Worm (Caenorhabditis elegans) whole organism, early embryonic: Measurements from ENCODE around the gene dlat-2.

Experiments
- B0310.2 ChIP-seq: sonication (generic microtip); optimal IDR thresholded peaks from 2 replicates; lab custom pipeline; 2016; ENCODE audit warnings: mild to moderate bottlenecking, missing genetic modification characterization, missing compliant biosample characterization
- F13C5.2 ChIP-seq: sonication (generic microtip); optimal IDR thresholded peaks from 2 replicates; lab custom pipeline; 2017; ENCODE audit warnings: mild to moderate bottlenecking, missing genetic modification characterization, inconsistent platforms, missing compliant biosample characterization
- aly-1 ChIP-seq: sonication (generic microtip); optimal IDR thresholded peaks from 2 replicates; lab custom pipeline; 2016; ENCODE audit warnings: missing genetic modification characterization, missing compliant biosample characterization
- ama-1 ChIP-seq: fragments of 150-350 bp; optimal IDR thresholded peaks from 2 replicates; lab custom pipeline; 2014
- ceh-13 ChIP-seq: fragments of 200-800 bp; sonication (Bioruptor generic); optimal IDR thresholded peaks from 2 replicates; lab custom pipeline; 2018; ENCODE audit warnings: mild to moderate bottlenecking, missing genetic modification characterization, missing compliant biosample characterization
- ceh-36 ChIP-seq: sonication (generic microtip); optimal IDR thresholded peaks from 2 replicates; lab custom pipeline; 2016; ENCODE audit warnings: missing genetic modification characterization, inconsistent platforms, missing compliant biosample characterization
- ets-7 ChIP-seq: sonication (generic microtip); optimal IDR thresholded peaks from 2 replicates; lab custom pipeline; 2016; ENCODE audit warnings: missing genotype, missing genetic modification characterization, missing compliant biosample characterization
- flt-1 ChIP-seq: fragments of 200-800 bp; sonication (Bioruptor generic); IDR thresholded peaks from 2 replicates; pipeline ENCODE4 v1.3.6; 2022; ENCODE audit warnings: missing genetic modification characterization, missing compliant biosample characterization
- hmbx-1 ChIP-seq: sonication (generic microtip); optimal IDR thresholded peaks from 2 replicates; lab custom pipeline; 2016; ENCODE audit warnings: mild to moderate bottlenecking, missing genetic modification characterization, missing compliant biosample characterization
- hmg-4 ChIP-seq: fragments of 200-800 bp; sonication (Bioruptor generic); optimal IDR thresholded peaks from 2 replicates; lab custom pipeline; 2018; ENCODE audit warnings: mild to moderate bottlenecking, missing genetic modification characterization, missing compliant biosample characterization
- hnd-1 ChIP-seq: sonication (generic microtip); optimal IDR thresholded peaks from 2 replicates; lab custom pipeline; 2016; ENCODE audit warnings: missing genetic modification characterization, missing compliant biosample characterization
- pes-1 ChIP-seq: fragments of 200-800 bp; sonication (Bioruptor generic); IDR thresholded peaks from 2 replicates; pipeline ENCODE4 v1.3.6; 2022; ENCODE audit warnings: missing genetic modification reagents, missing genetic modification characterization, missing compliant biosample characterization
- scrt-1 ChIP-seq: fragments of 200-800 bp; sonication (Bioruptor generic); IDR thresholded peaks from 2 replicates; pipeline ENCODE4 v1.3.6; 2022; ENCODE audit warnings: missing genetic modification characterization, missing compliant biosample characterization
- sea-1 ChIP-seq: fragments of 200-800 bp; sonication (Bioruptor generic); conservative IDR thresholded peaks from 2 replicates; pipeline ENCODE4 v1.3.6; 2022; ENCODE audit warnings: missing genetic modification characterization, missing compliant biosample characterization
- tbx-11 ChIP-seq: fragments of 200-800 bp; sonication (Bioruptor generic); IDR thresholded peaks from 2 replicates; pipeline ENCODE4 v1.3.6; 2022; ENCODE audit warnings: missing genetic modification characterization, missing compliant biosample characterization
- tbx-37 ChIP-seq: fragments of 200-800 bp; sonication (Bioruptor generic); conservative IDR thresholded peaks from 2 replicates; pipeline ENCODE4 v1.3.6; 2022; ENCODE audit warnings: missing genetic modification reagents, missing genetic modification characterization, missing compliant biosample characterization
- tra-4 ChIP-seq: sonication (generic microtip); optimal IDR thresholded peaks from 2 replicates; lab custom pipeline; 2017; ENCODE audit warnings: missing genetic modification characterization, missing compliant biosample characterization

The dlat-2 gene

ce11 chrIV:17380061-17380680 is at the start of gene dlat-2, which contains the start of gene C30H6.9:
Gene dlat-2 (plus strand): TSS chrIV:17380626.
Gene C30H6.9 (minus strand): TSS chrIV:17380170.
- TF ChIP-seq F13C5.2 (tag; lab: Kevin White, UChicago) (peak; percentile 32), tra-4 (no peak), pes-1 (GFP tag; lab: Robert Waterston, UW) (no peak), flt-1 (GFP tag; lab: Robert Waterston, UW) (no peak)

- no peak for TF ChIP-seq ceh-13 (GFP tag; lab: Kevin White, UChicago)
- no peak for TF ChIP-seq hnd-1 (tag; lab: Kevin White, UChicago)
- no peak for TF ChIP-seq pes-1 (GFP tag; lab: Robert Waterston, UW)
- TF ChIP-seq tbx-11, result no peak
- TF ChIP-seq tra-4, result no peak
- no peak for TF ChIP-seq ets-7 (tag; lab: Kevin White, UChicago)
These were observed 49.3 kb upstream of the dlat-2 start, which contains the start of gene C49C3.6 for ce11 chrIV:17331100-17331577. Gene C49C3.6 (plus strand): TSS chrIV:17331527.

ce11 chrIV:17332261-17332660 is 48.2 kb upstream of the dlat-2 start, which contains the start of gene C49C3.7:
Gene C49C3.7 (plus strand): TSS chrIV:17332561.
- TF ChIP-seq hmbx-1 (tag; lab: Kevin White, UChicago), result no peak
- no peak for TF ChIP-seq ets-7 (tag; lab: Kevin White, UChicago)
- no peak for TF ChIP-seq tra-4
- TF ChIP-seq ceh-13 (GFP tag; lab: Kevin White, UChicago), result no peak
- no peak for TF ChIP-seq tbx-37 (GFP tag; lab: Robert Waterston, UW)
- TF ChIP-seq flt-1 (GFP tag; lab: Robert Waterston, UW), result no peak
- no peak for TF ChIP-seq hnd-1 (tag; lab: Kevin White, UChicago)
- no peak for TF ChIP-seq ceh-36 (tag; lab: Kevin White, UChicago)
- no peak for TF ChIP-seq scrt-1 (GFP tag; lab: Robert Waterston, UW)
- no peak for TF ChIP-seq ama-1
- no peak for TF ChIP-seq tbx-11

ce11 chrIV:17333542-17334281 is 46.7 kb upstream of the dlat-2 start, which contains the start of gene C49C3.15:
Gene C49C3.15 (plus strand): TSS chrIV:17334231.
- TF ChIP-seq tbx-37 (GFP tag; lab: Robert Waterston, UW) (no peak), ets-7 (tag; lab: Kevin White, UChicago) (no peak), scrt-1 (GFP tag; lab: Robert Waterston, UW) (no peak), pes-1 (GFP tag; lab: Robert Waterston, UW) (no peak), tra-4 (no peak), hnd-1 (tag; lab: Kevin White, UChicago) (no peak), ceh-36 (tag; lab: Kevin White, UChicago) (no peak), hmg-4 (GFP tag; lab: Kevin White, UChicago) (no peak), B0310.2 (tag; lab: Kevin White, UChicago) (no peak), ama-1 (no peak), ceh-13 (GFP tag; lab: Kevin White, UChicago) (no peak), F13C5.2 (tag; lab: Kevin White, UChicago) (no peak), aly-1 (tag; lab: Kevin White, UChicago) (no peak), flt-1 (GFP tag; lab: Robert Waterston, UW) (no peak), hmbx-1 (tag; lab: Kevin White, UChicago) (no peak), tbx-11 (no peak)

- TF ChIP-seq tbx-37 (GFP tag; lab: Robert Waterston, UW), result no peak
These were observed 45.4 kb upstream of the dlat-2 start, which contains the start of gene C49C3.8 for ce11 chrIV:17335031-17335430. Gene C49C3.8 (plus strand): TSS chrIV:17335203.

- TF ChIP-seq tbx-37 (GFP tag; lab: Robert Waterston, UW) (no peak), ets-7 (tag; lab: Kevin White, UChicago) (no peak), sea-1 (no peak), F13C5.2 (tag; lab: Kevin White, UChicago) (no peak), tra-4 (no peak), B0310.2 (tag; lab: Kevin White, UChicago) (no peak), ceh-13 (GFP tag; lab: Kevin White, UChicago) (no peak), ceh-36 (tag; lab: Kevin White, UChicago) (no peak), aly-1 (tag; lab: Kevin White, UChicago) (no peak)
These were observed 41.4 kb upstream of the dlat-2 start, which contains the start of gene C49C3.10 for ce11 chrIV:17338920-17339510. Gene C49C3.10 (minus strand): TSS chrIV:17338970.

ce11 chrIV:17341033-17341432 is 39.4 kb upstream of the dlat-2 start:
- no peak for TF ChIP-seq pes-1 (GFP tag; lab: Robert Waterston, UW)
- no peak for TF ChIP-seq F13C5.2 (tag; lab: Kevin White, UChicago)
- TF ChIP-seq flt-1 (GFP tag; lab: Robert Waterston, UW), result no peak
- TF ChIP-seq ceh-36 (tag; lab: Kevin White, UChicago), result no peak
- no peak for TF ChIP-seq aly-1 (tag; lab: Kevin White, UChicago)
- no peak for TF ChIP-seq tra-4
- no peak for TF ChIP-seq hnd-1 (tag; lab: Kevin White, UChicago)
- TF ChIP-seq hmg-4 (GFP tag; lab: Kevin White, UChicago), result no peak
- no peak for TF ChIP-seq sea-1
- TF ChIP-seq B0310.2 (tag; lab: Kevin White, UChicago), result no peak
- TF ChIP-seq tbx-37 (GFP tag; lab: Robert Waterston, UW), result no peak
- no peak for TF ChIP-seq ama-1
- TF ChIP-seq tbx-11, result no peak
- no peak for TF ChIP-seq hmbx-1 (tag; lab: Kevin White, UChicago)
